Worm (Caenorhabditis elegans) whole organism, L1 larva: ENCODE data around the gene bbs-5.
"Not testable (repeated sequence)": the region's sequence is repeated elsewhere in the genome, so short reads cannot be mapped to it uniquely, and the experiment has no call there.

ENCODE experiments used
- F16B12.6 ChIP-seq: fragments of 150-350 bp; optimal IDR thresholded peaks from 2 replicates; lab custom pipeline; 2014; ENCODE audit warnings: missing biosample characterization, missing genetic modification characterization
- Y116A8C.19 ChIP-seq: sonication (generic microtip); optimal IDR thresholded peaks from 2 replicates; lab custom pipeline; 2016; ENCODE audit warnings: missing compliant biosample characterization, missing genetic modification characterization, borderline replicate concordance
- aha-1 ChIP-seq: fragments of 150-350 bp; optimal IDR thresholded peaks from 2 replicates; lab custom pipeline; 2014; ENCODE audit warnings: missing biosample characterization, missing genetic modification characterization
- alr-1 ChIP-seq: fragments of 200-800 bp; sonication (Bioruptor generic); optimal IDR thresholded peaks from 2 replicates; lab custom pipeline; 2018; ENCODE audit warnings: borderline replicate concordance, mild to moderate bottlenecking, missing genetic modification characterization, missing compliant biosample characterization
- aly-2 ChIP-seq: fragments of 150-350 bp; optimal IDR thresholded peaks from 2 replicates; lab custom pipeline; 2014; ENCODE audit warnings: missing biosample characterization, missing genetic modification characterization
- ama-1 ChIP-seq: fragments of 150-350 bp; optimal IDR thresholded peaks from 2 replicates; lab custom pipeline; 2014
- ceh-90 ChIP-seq: sonication (generic microtip); optimal IDR thresholded peaks from 2 replicates; lab custom pipeline; 2016; ENCODE audit warnings: missing genetic modification characterization, missing compliant biosample characterization
- dpl-1 ChIP-seq, 3 experiments: fragments of 150-350 bp in 2 of 3; sonication (generic microtip) in 1 of 3; optimal IDR thresholded peaks; 2 replicates each; lab custom pipeline; 2014 to 2017; ENCODE audit warnings: missing biosample characterization in 3 of 3, missing genetic modification characterization in 3 of 3, missing genetic modification reagents in 3 of 3
- efl-1 ChIP-seq, 4 experiments: fragments of 150-350 bp; optimal IDR thresholded peaks in 3 of 4; peaks in 1 of 4; 1 replicate in 1 of 4; 2 replicates in 3 of 4; lab custom pipeline; 2014; ENCODE audit warnings: missing biosample characterization in 2 of 4, missing genetic modification characterization in 2 of 4, missing genetic modification reagents in 2 of 4
- egl-13 ChIP-seq: sonication (generic microtip); optimal IDR thresholded peaks from 2 replicates; lab custom pipeline; 2016; ENCODE audit warnings: missing genotype, missing genetic modification reagents, missing genetic modification characterization, missing compliant biosample characterization
- egl-27 ChIP-seq, 2 experiments: fragments of 150-350 bp in 1 of 2; sonication (generic microtip); optimal IDR thresholded peaks; 3 replicates each; lab custom pipeline; 2017 to 2018; ENCODE audit warnings: missing biosample characterization in 2 of 2, missing genetic modification characterization in 2 of 2, missing genetic modification reagents in 2 of 2
- ets-5 ChIP-seq: fragments of 200-800 bp; sonication (Bioruptor generic); IDR thresholded peaks from 2 replicates; pipeline ENCODE4 v1.3.6; 2022; ENCODE audit warnings: missing genetic modification characterization, missing compliant biosample characterization
- fkh-10 ChIP-seq: sonication (generic microtip); optimal IDR thresholded peaks from 2 replicates; lab custom pipeline; 2017; ENCODE audit warnings: missing biosample characterization, missing genetic modification reagents, missing genetic modification characterization
- fkh-8 ChIP-seq: sonication (generic microtip); optimal IDR thresholded peaks from 2 replicates; lab custom pipeline; 2016; ENCODE audit warnings: mild to moderate bottlenecking, missing genetic modification characterization, missing compliant biosample characterization
- fos-1 ChIP-seq: fragments of 150-350 bp; optimal IDR thresholded peaks from 2 replicates; lab custom pipeline; 2014; ENCODE audit warnings: missing biosample characterization, missing genetic modification characterization
- grh-1 ChIP-seq: fragments of 200-800 bp; sonication (Bioruptor generic); IDR thresholded peaks from 2 replicates; pipeline ENCODE4 v1.3.6; 2022; ENCODE audit warnings: missing genetic modification reagents, missing genetic modification characterization, missing compliant biosample characterization
- hlh-4 ChIP-seq: sonication (generic microtip); optimal IDR thresholded peaks from 2 replicates; lab custom pipeline; 2016; ENCODE audit warnings: mild to moderate bottlenecking, missing genetic modification characterization, missing compliant biosample characterization
- irx-1 ChIP-seq: sonication (generic microtip); optimal IDR thresholded peaks from 2 replicates; lab custom pipeline; 2016; ENCODE audit warnings: missing genetic modification characterization, missing compliant biosample characterization
- isw-1 ChIP-seq: fragments of 200-800 bp; sonication (Bioruptor generic); IDR thresholded peaks from 2 replicates; pipeline ENCODE4 v1.3.6; 2022; ENCODE audit warnings: missing genetic modification characterization, missing compliant biosample characterization
- lin-14 ChIP-seq: fragments of 200-800 bp; sonication (Bioruptor generic); optimal IDR thresholded peaks from 2 replicates; lab custom pipeline; 2018; ENCODE audit warnings: mild to moderate bottlenecking, missing genetic modification characterization, moderate library complexity, missing compliant biosample characterization
- lin-39 ChIP-seq: fragments of 150-350 bp; optimal IDR thresholded peaks from 2 replicates; lab custom pipeline; 2014; ENCODE audit warnings: missing biosample characterization, missing genetic modification reagents, missing genetic modification characterization
- lir-3 ChIP-seq: sonication (generic microtip); optimal IDR thresholded peaks from 2 replicates; lab custom pipeline; 2016; ENCODE audit warnings: mild to moderate bottlenecking, missing genetic modification characterization, moderate library complexity, missing compliant biosample characterization; ENCODE audit not compliant: poor library complexity
- mab-9 ChIP-seq: fragments of 200-800 bp; sonication (Bioruptor generic); IDR thresholded peaks from 2 replicates; pipeline ENCODE4 v1.3.6; 2022; ENCODE audit warnings: missing genetic modification reagents, missing genetic modification characterization, missing compliant biosample characterization
- mdl-1 ChIP-seq, 2 experiments: fragments of 150-350 bp; optimal IDR thresholded peaks; 2 replicates each; lab custom pipeline; 2014 to 2017; ENCODE audit warnings: missing biosample characterization in 2 of 2, missing genetic modification characterization in 2 of 2, inconsistent platforms in 1 of 2
- nhr-12 ChIP-seq: sonication (generic microtip); optimal IDR thresholded peaks from 2 replicates; lab custom pipeline; 2017; ENCODE audit warnings: missing biosample characterization, missing genetic modification characterization
- nhr-20 ChIP-seq: sonication (generic microtip); optimal IDR thresholded peaks from 2 replicates; lab custom pipeline; 2016; ENCODE audit warnings: mild to moderate bottlenecking, missing genetic modification characterization, missing compliant biosample characterization
- nhr-237 ChIP-seq: fragments of 150-350 bp; optimal IDR thresholded peaks from 2 replicates; lab custom pipeline; 2014; ENCODE audit warnings: missing biosample characterization, missing genetic modification characterization
- nhr-28 ChIP-seq: fragments of 150-350 bp; optimal IDR thresholded peaks from 2 replicates; lab custom pipeline; 2014; ENCODE audit warnings: missing biosample characterization, missing genetic modification characterization
- nhr-71 ChIP-seq: sonication (generic microtip); optimal IDR thresholded peaks from 2 replicates; lab custom pipeline; 2016; ENCODE audit warnings: mild to moderate bottlenecking, missing genetic modification characterization, moderate library complexity, missing compliant biosample characterization
- nhr-76 ChIP-seq: sonication (generic microtip); optimal IDR thresholded peaks from 2 replicates; lab custom pipeline; 2017; ENCODE audit warnings: missing biosample characterization, missing genetic modification characterization
- nhr-77 ChIP-seq: fragments of 150-350 bp; optimal IDR thresholded peaks from 2 replicates; lab custom pipeline; 2014; ENCODE audit warnings: missing biosample characterization, missing genetic modification characterization
- nhr-85 ChIP-seq: sonication (generic microtip); peaks from one replicate; lab custom pipeline; 2016; ENCODE audit warnings: missing genetic modification characterization, inconsistent platforms, missing compliant biosample characterization
- nhr-90 ChIP-seq: sonication (generic microtip); optimal IDR thresholded peaks from 2 replicates; lab custom pipeline; 2016; ENCODE audit warnings: mild to moderate bottlenecking, missing genetic modification characterization, missing compliant biosample characterization; ENCODE audit not compliant: poor library complexity
- pax-3 ChIP-seq: fragments of 200-800 bp; sonication (Bioruptor generic); optimal IDR thresholded peaks from 2 replicates; lab custom pipeline; 2018; ENCODE audit warnings: mild to moderate bottlenecking, missing genetic modification characterization, moderate library complexity, missing compliant biosample characterization
- pqm-1 ChIP-seq: sonication (generic microtip); optimal IDR thresholded peaks from 3 replicates; lab custom pipeline; 2017; ENCODE audit warnings: missing biosample characterization, missing genetic modification characterization
- rnt-1 ChIP-seq: sonication (generic microtip); optimal IDR thresholded peaks from 2 replicates; lab custom pipeline; 2016; ENCODE audit warnings: mild to moderate bottlenecking, missing genetic modification characterization, moderate library complexity, missing compliant biosample characterization
- snpc-4 ChIP-seq: fragments of 150-350 bp; optimal IDR thresholded peaks from 2 replicates; lab custom pipeline; 2014; ENCODE audit warnings: missing biosample characterization, missing genetic modification characterization
- sptf-1 ChIP-seq: fragments of 150-350 bp; optimal IDR thresholded peaks from 2 replicates; lab custom pipeline; 2014; ENCODE audit warnings: missing biosample characterization, missing genetic modification characterization
- tbx-2 ChIP-seq: sonication (generic microtip); optimal IDR thresholded peaks from 2 replicates; lab custom pipeline; 2016; ENCODE audit warnings: missing genetic modification characterization, missing compliant biosample characterization
- unc-130 ChIP-seq: fragments of 150-350 bp; optimal IDR thresholded peaks from 2 replicates; lab custom pipeline; 2017; ENCODE audit warnings: missing biosample characterization, missing genetic modification characterization, inconsistent platforms
- unc-30 ChIP-seq: sonication (generic microtip); optimal IDR thresholded peaks from 2 replicates; lab custom pipeline; 2017; ENCODE audit warnings: missing biosample characterization, missing genetic modification characterization
- unc-62 ChIP-seq: fragments of 150-350 bp; optimal IDR thresholded peaks from 2 replicates; lab custom pipeline; 2014; ENCODE audit warnings: missing biosample characterization, missing genetic modification reagents, missing genetic modification characterization
- unc-86 ChIP-seq: sonication (generic microtip); optimal IDR thresholded peaks from 2 replicates; lab custom pipeline; 2016; ENCODE audit warnings: missing genetic modification characterization, missing compliant biosample characterization
- ztf-4 ChIP-seq: fragments of 150-350 bp; optimal IDR thresholded peaks from 2 replicates; lab custom pipeline; 2014; ENCODE audit warnings: missing biosample characterization, missing genetic modification characterization

bbs-5 gene

DNA sequence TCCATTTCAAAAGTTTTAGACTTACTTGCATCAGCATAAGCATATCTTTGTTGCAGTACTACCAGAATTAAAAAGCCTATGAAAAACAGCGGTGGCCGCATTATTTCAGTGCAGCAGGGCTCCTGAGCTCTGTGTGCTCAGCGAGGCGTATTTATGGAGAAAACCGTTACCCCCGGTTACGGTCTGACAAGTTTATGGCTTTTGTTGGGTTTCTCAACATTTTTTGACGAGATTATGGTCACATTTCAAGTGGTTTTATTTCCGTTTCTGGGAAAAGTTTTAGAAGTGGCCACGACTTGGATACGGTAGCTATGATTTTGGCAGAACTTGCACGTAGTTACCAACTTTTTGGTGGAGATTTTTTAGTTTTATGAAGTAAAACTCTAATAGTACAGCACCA, 27.6 kb downstream of the bbs-5 start, which contains the start of gene paml-1:
TSS of gene paml-1 (minus strand) at position 101 of the 400 bp plus-strand sequence.
- TF ChIP-seq nhr-85 (tag; lab: Kevin White, UChicago) (peak; percentile 40), tbx-2 (tag; lab: Kevin White, UChicago) (no peak)

ce11 chrIII:10231641-10232040, 29.9 kb downstream of the bbs-5 start:
- TF ChIP-seq ama-1 (no peak), nhr-76 (tag; lab: Kevin White, UChicago) (no peak), unc-130 (no peak), pqm-1 (no peak), nhr-90 (tag; lab: Kevin White, UChicago) (no peak), egl-13 (tag; lab: Kevin White, UChicago) (no peak), tbx-2 (tag; lab: Kevin White, UChicago) (no peak), pax-3 (tag; lab: Kevin White, UChicago) (no peak), ztf-4 (no peak), nhr-85 (tag; lab: Kevin White, UChicago) (no peak), mab-9 (GFP tag; lab: Robert Waterston, UW) (no peak), fos-1 (tag; lab: Kevin White, UChicago) (no peak)

- TF ChIP-seq lir-3 (peak; percentile 79), nhr-28 (tag; lab: Kevin White, UChicago) (peak; percentile 47)
These were observed 36.5 kb downstream of the bbs-5 start for ce11 chrIII:10225056-10225455.

DNA sequence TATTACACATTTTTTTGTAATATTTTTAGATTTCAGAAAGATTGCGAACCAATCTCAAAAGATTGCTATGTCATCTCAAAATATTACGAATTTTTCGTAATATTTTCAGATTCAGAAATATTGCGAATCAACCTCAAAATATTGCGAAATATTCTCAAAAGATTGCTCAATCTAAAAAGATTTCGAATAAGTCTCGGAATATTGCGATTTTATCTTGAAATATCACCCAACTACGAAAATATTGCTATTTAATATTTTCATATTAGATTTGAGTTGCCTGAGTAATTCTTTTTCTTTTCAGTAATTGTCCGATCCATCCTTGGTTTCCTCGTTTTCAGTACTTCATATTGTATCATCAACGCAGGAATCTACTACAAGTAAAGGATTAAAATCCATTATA, 39.7 kb downstream of the bbs-5 start, which contains the start of gene Y70G10A.4:
TSS of gene Y70G10A.4 (plus strand) at position 301 of the 400 bp plus-strand sequence.
- TF ChIP-seq Y116A8C.19 (tag; lab: Kevin White, UChicago); unc-86 (tag; lab: Kevin White, UChicago); efl-1 (optimal IDR thresholded peaks at IDR 0.05; lab: Kevin White, UChicago); efl-1 (GFP tag; optimal IDR thresholded peaks at IDR 0.05 in 1 of 2; lab: Kevin White, UChicago): not testable (repeated sequence)

DNA sequence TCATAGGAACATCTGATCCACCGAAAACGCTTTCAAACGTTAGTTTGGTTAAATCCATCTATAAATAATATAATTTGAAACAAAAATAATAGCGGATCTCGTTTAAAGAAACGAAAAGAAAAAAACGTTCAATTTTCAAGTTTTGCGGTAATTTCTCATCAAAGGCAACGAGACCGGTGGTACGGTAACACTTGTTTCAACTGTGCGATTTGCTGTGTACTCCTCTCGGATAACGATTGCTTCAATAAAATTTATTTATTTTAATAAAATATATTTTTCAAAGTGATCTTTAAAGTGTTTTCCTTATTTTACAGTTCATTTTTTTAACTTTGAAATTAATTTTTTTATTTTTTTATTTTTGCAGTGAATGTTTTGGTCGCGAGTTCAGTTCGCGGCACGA, 43.0 kb downstream of the bbs-5 start, which contains the start of the genes rde-4 and cox-14:
TSS of gene rde-4 (minus strand) at position 60 of the 400 bp plus-strand sequence.
TSS of gene cox-14 (plus strand) at position 356 of the 400 bp plus-strand sequence.
- TF ChIP-seq nhr-12 (no peak), alr-1 (tag; lab: Kevin White, UChicago) (no peak), unc-62 (GFP tag; lab: Kevin White, UChicago) (no peak), fkh-10 (GFP tag; lab: Kevin White, UChicago) (peak; percentile 16), hlh-4 (tag; lab: Kevin White, UChicago) (no peak), fkh-8 (tag; lab: Kevin White, UChicago) (no peak), nhr-76 (tag; lab: Kevin White, UChicago) (no peak), ceh-90 (tag; lab: Kevin White, UChicago) (peak; percentile 16), unc-30 (tag; lab: Kevin White, UChicago) (no peak), nhr-237 (tag; lab: Kevin White, UChicago) (peak; percentile 38), rnt-1 (no peak), lin-39 (tag; lab: Kevin White, UChicago) (peak; percentile 63), grh-1 (GFP tag; lab: Robert Waterston, UW) (no peak), lin-14 (GFP tag; lab: Kevin White, UChicago) (no peak), sptf-1 (no peak), unc-130 (peak; percentile 96), aly-2 (peak; percentile 27), aha-1 (tag; lab: Kevin White, UChicago) (no peak), snpc-4 (peak; percentile 46), unc-86 (tag; lab: Kevin White, UChicago) (peak; percentile 60), nhr-77 (no peak), dpl-1 (GFP tag; optimal IDR thresholded peaks at IDR 0.05; lab: Kevin White, UChicago) (peak; percentile 84 to 93 (median 87)), egl-27 (tag; optimal IDR thresholded peaks at IDR 0.05; lab: Kevin White, UChicago) (no peak), nhr-71 (tag; lab: Kevin White, UChicago) (peak; percentile 88), nhr-90 (tag; lab: Kevin White, UChicago) (peak; percentile 77), mdl-1 (tag; optimal IDR thresholded peaks at IDR 0.05; lab: Kevin White, UChicago) (peak in 1 of 2 experiments; percentile 76), ets-5 (GFP tag; lab: Robert Waterston, UW) (no peak), isw-1 (GFP tag; lab: Robert Waterston, UW) (no peak), nhr-20 (peak; percentile 82), pax-3 (tag; lab: Kevin White, UChicago) (peak; percentile 16), irx-1 (tag; lab: Kevin White, UChicago) (peak; percentile 66), F16B12.6 (tag; lab: Kevin White, UChicago) (peak; percentile 53)
